Worm (Caenorhabditis elegans) whole organism, late embryonic: ENCODE results near the gene nhr-242.

Experiments used
- F13H6.1 ChIP-seq: sonication (generic microtip); optimal IDR thresholded peaks from 2 replicates; lab custom pipeline; 2016; ENCODE audit warnings: missing genetic modification characterization, missing compliant biosample characterization
- ceh-48 ChIP-seq: sonication (generic microtip); optimal IDR thresholded peaks from 2 replicates; lab custom pipeline; 2016; ENCODE audit warnings: missing genetic modification characterization, inconsistent platforms, missing compliant biosample characterization

ce11 chrIV:2630145-2630544, 48.8 kb upstream of the nhr-242 start:
- no peak for TF ChIP-seq F13H6.1 (tag; lab: Kevin White, UChicago)
- TF ChIP-seq ceh-48 (tag; lab: Kevin White, UChicago), result no peak
